Fruit fly (Drosophila melanogaster): Measurements from ENCODE around the gene CG43220.

CG43220 gene

dm6 chr2L:17484174-17484573, 2.2 kb upstream of the CG43220 start, which contains the start of the genes GCS2beta and CG5131 (continued):
- TF ChIP-seq nerfin-2 (GFP tag; IDR thresholded peaks at IDR 0.05; ENCODE audit: partially characterized antibody) (peak; percentile 62; the same call in 1 of the 2 replicates), schlank (tag; optimal IDR thresholded peaks at IDR 0.05) (peak; percentile 87), esg (GFP tag; conservative IDR thresholded peaks at IDR 0.05) (peak; percentile 94), CG17802 (tag; optimal IDR thresholded peaks at IDR 0.05) (peak; percentile 73), kni (GFP tag; optimal IDR thresholded peaks at IDR 0.05) (peak; percentile 8), sob (GFP tag; IDR thresholded peaks at IDR 0.05) (peak; percentile 96), cg (GFP tag; optimal IDR thresholded peaks at IDR 0.05) (no peak), CG8388 (GFP tag; optimal IDR thresholded peaks at IDR 0.05) (peak; percentile 82), CG2199 (GFP tag; IDR thresholded peaks at IDR 0.05) (peak; percentile 86), ERR (GFP tag; optimal IDR thresholded peaks at IDR 0.05) (peak; percentile 95), dmrt11E (tag; optimal IDR thresholded peaks at IDR 0.05) (peak; percentile 81), grn (GFP tag; optimal IDR thresholded peaks at IDR 0.05) (no peak), fd102C (GFP tag; optimal IDR thresholded peaks at IDR 0.05) (no peak), CG1832 (GFP tag; optimal IDR thresholded peaks at IDR 0.05) (no peak), dm (GFP tag; optimal IDR thresholded peaks at IDR 0.05) (peak; percentile 88), CoRest (tag; optimal IDR thresholded peaks at IDR 0.05) (peak; percentile 93), CG9609 (GFP tag; optimal IDR thresholded peaks at IDR 0.05) (peak; percentile 97), Dref (GFP tag; IDR thresholded peaks at IDR 0.05) (peak; percentile 86), CG10543 (GFP tag; optimal IDR thresholded peaks at IDR 0.05) (peak; percentile 71), CG16779 (GFP tag; IDR thresholded peaks at IDR 0.05) (peak; percentile 91), CG14667 (GFP tag; IDR thresholded peaks at IDR 0.05) (peak; percentile 92), Dp (GFP tag; optimal IDR thresholded peaks at IDR 0.05) (peak; percentile 70), Ets97D (GFP tag; optimal IDR thresholded peaks at IDR 0.05) (peak; percentile 92), B-H1 (GFP tag; IDR thresholded peaks at IDR 0.05) (peak; percentile 86), D19A (tag; optimal IDR thresholded peaks at IDR 0.05) (no peak), MBD-R2 (GFP tag; IDR thresholded peaks at IDR 0.05) (peak; percentile 99), usp (GFP tag; optimal IDR thresholded peaks at IDR 0.05) (no peak), sima (GFP tag; optimal IDR thresholded peaks at IDR 0.05) (peak; percentile 71), Doc2 (GFP tag; IDR thresholded peaks at IDR 0.05) (peak; percentile 87), nau (GFP tag; optimal IDR thresholded peaks at IDR 0.05) (peak; percentile 85), hbn (GFP tag; IDR thresholded peaks at IDR 0.05; ENCODE audit: partially characterized antibody) (peak; percentile 91), Spps (tag; optimal IDR thresholded peaks at IDR 0.05) (peak; percentile 56), unc-4 (GFP tag; IDR thresholded peaks at IDR 0.05; ENCODE audit: partially characterized antibody) (peak; percentile 88), CG15073 (GFP tag; optimal IDR thresholded peaks at IDR 0.05) (peak; percentile 63), CG3726 (GFP tag; IDR thresholded peaks at IDR 0.05) (peak; percentile 87; the same call in 2 of the 3 replicates), CG3065 (GFP tag; optimal IDR thresholded peaks at IDR 0.05) (peak; percentile 84), CG15269 (tag; optimal IDR thresholded peaks at IDR 0.05) (peak; percentile 89), fru (optimal IDR thresholded peaks at IDR 0.05) (no peak), sim (GFP tag; IDR thresholded peaks at IDR 0.05) (peak; percentile 73), bab2 (GFP tag; optimal IDR thresholded peaks at IDR 0.05) (peak; percentile 96), CG15696 (tag; optimal IDR thresholded peaks at IDR 0.05) (peak; percentile 82), CG7786 (GFP tag; optimal IDR thresholded peaks at IDR 0.05) (peak; percentile 98), CG9215 (GFP tag; IDR thresholded peaks at IDR 0.05) (peak; percentile 94), Opbp (GFP tag; IDR thresholded peaks at IDR 0.05; ENCODE audit: partially characterized antibody) (peak; percentile 89), Optix (GFP tag; IDR thresholded peaks at IDR 0.05) (peak; percentile 94), CG31388 (GFP tag; optimal IDR thresholded peaks at IDR 0.05) (peak; percentile 89), lab (GFP tag; optimal IDR thresholded peaks at IDR 0.05) (peak; percentile 95), Ssrp (tag; optimal IDR thresholded peaks at IDR 0.05) (peak; percentile 91), CG18476 (GFP tag; optimal IDR thresholded peaks at IDR 0.05) (peak; percentile 89), Gug (GFP tag; IDR thresholded peaks at IDR 0.05) (peak; percentile 97), en (GFP tag; optimal IDR thresholded peaks at IDR 0.05) (peak; percentile 83)
